Fruit fly (Drosophila melanogaster): ENCODE measurements around the gene CG33095.

DNA sequence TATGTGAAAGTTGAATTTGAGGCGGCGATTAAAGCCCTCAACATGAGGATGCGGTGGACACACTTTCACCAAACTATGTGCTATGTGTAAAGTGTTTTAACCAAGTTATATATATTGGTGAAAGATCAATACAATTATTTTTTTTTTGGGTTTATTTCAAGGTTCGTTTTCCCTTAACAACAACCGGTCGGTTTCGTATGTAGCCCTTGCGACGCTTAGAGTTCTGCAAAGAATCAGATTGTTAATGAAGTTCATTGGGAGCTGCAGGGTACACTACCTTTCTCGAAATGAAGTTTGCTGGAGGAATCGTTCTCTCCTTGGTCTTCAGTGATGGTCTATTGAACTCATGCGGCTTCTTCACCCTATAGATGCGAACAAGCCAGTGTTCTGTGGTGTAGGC is 30.6 kb upstream of the CG33095 start:
- TF ChIP-seq pan (optimal IDR thresholded peaks at IDR 0.05): no peak
- TF ChIP-seq usp (GFP tag; optimal IDR thresholded peaks at IDR 0.05): no peak
- no peak for TF ChIP-seq EcR (GFP tag; optimal IDR thresholded peaks at IDR 0.05)
